Fruit fly (Drosophila melanogaster): ENCODE results near the gene mthl10.

- TF ChIP-seq CrebA (GFP tag; optimal IDR thresholded peaks at IDR 0.05; ENCODE audit: borderline replicate concordance) (no peak), psq (GFP tag; optimal IDR thresholded peaks at IDR 0.05) (no peak), sage (GFP tag; optimal IDR thresholded peaks at IDR 0.05) (no peak), Jra (GFP tag; optimal IDR thresholded peaks at IDR 0.05) (no peak), tai (GFP tag; optimal IDR thresholded peaks at IDR 0.05) (no peak), Myc (optimal IDR thresholded peaks at IDR 0.05) (no peak), usp (GFP tag; optimal IDR thresholded peaks at IDR 0.05) (no peak), Abd-B (GFP tag; optimal IDR thresholded peaks at IDR 0.05) (no peak), h (GFP tag; optimal IDR thresholded peaks at IDR 0.05) (no peak), lola (GFP tag; optimal IDR thresholded peaks at IDR 0.05) (no peak), Dfd (GFP tag; optimal IDR thresholded peaks at IDR 0.05) (no peak), Vsx2 (GFP tag; optimal IDR thresholded peaks at IDR 0.05; ENCODE audit: partially characterized antibody) (no peak)
These were observed 31.9 kb upstream of the mthl10 start for dm6 chr3L:374582-374981.

Data from whole organism, wandering third instar larva.